Worm (Caenorhabditis elegans): ENCODE data around the gene pgph-3.

The pgph-3 gene

ce11 chrV:5716508-5716907, 47.1 kb downstream of the pgph-3 start, which contains the start of gene K09H11.9:
TSS of gene K09H11.9 (minus strand) at chrV:5716608.
- TF ChIP-seq efl-1 (optimal IDR thresholded peaks at IDR 0.05): no peak
- TF ChIP-seq efl-1 (GFP tag; optimal IDR thresholded peaks at IDR 0.05 in 1 of 2): peak in 1 of 2 experiments; percentile 20
- no peak for TF ChIP-seq blmp-1 (tag; optimal IDR thresholded peaks at IDR 0.05)

ce11 chrV:5713510-5713909, 50.1 kb downstream of the pgph-3 start:
- no peak for TF ChIP-seq nhr-11 (tag; optimal IDR thresholded peaks at IDR 0.05)
- TF ChIP-seq unc-130 (tag; optimal IDR thresholded peaks at IDR 0.05): no peak
- TF ChIP-seq nhr-12 (tag; optimal IDR thresholded peaks at IDR 0.05): no peak
- TF ChIP-seq isw-1 (GFP tag; IDR thresholded peaks at IDR 0.05): no peak
- no peak for TF ChIP-seq mef-2 (tag; optimal IDR thresholded peaks at IDR 0.05)
- no peak for TF ChIP-seq snu-23 (GFP tag; optimal IDR thresholded peaks at IDR 0.05)
- no peak for TF ChIP-seq fkh-8 (tag; optimal IDR thresholded peaks at IDR 0.05)
- TF ChIP-seq egl-27 (tag; optimal IDR thresholded peaks at IDR 0.05): no peak
- no peak for TF ChIP-seq C04F5.9 (tag; optimal IDR thresholded peaks at IDR 0.05)
- TF ChIP-seq lin-13 (GFP tag; optimal IDR thresholded peaks at IDR 0.05): no peak
- no peak for TF ChIP-seq fkh-4 (tag; optimal IDR thresholded peaks at IDR 0.05; ENCODE audit: borderline replicate concordance)
- no peak for TF ChIP-seq dpl-1 (GFP tag; optimal IDR thresholded peaks at IDR 0.05)
- TF ChIP-seq tbx-2 (tag; optimal IDR thresholded peaks at IDR 0.05): no peak
- TF ChIP-seq ztf-4 (tag; optimal IDR thresholded peaks at IDR 0.05): no peak
- TF ChIP-seq ces-1 (GFP tag; optimal IDR thresholded peaks at IDR 0.05): no peak
- TF ChIP-seq zag-1 (tag; optimal IDR thresholded peaks at IDR 0.05): no peak
- TF ChIP-seq lsy-2 (tag; optimal IDR thresholded peaks at IDR 0.05): no peak
- no peak for TF ChIP-seq ceh-82 (tag; optimal IDR thresholded peaks at IDR 0.05)
- no peak for TF ChIP-seq nhr-90 (tag; optimal IDR thresholded peaks at IDR 0.05; ENCODE audit: poor library complexity)

ce11 chrV:5712652-5713051, 51.0 kb downstream of the pgph-3 start, which contains the start of gene gcst-1:
TSS of gene gcst-1 (plus strand) at chrV:5712928.
- TF ChIP-seq mdl-1 (tag; optimal IDR thresholded peaks at IDR 0.05): peak in 1 of 2 experiments; percentile 40
- no peak for TF ChIP-seq tlp-1 (tag; optimal IDR thresholded peaks at IDR 0.05)
- TF ChIP-seq lin-35 (GFP tag; optimal IDR thresholded peaks at IDR 0.05): peak in 1 of 2 experiments; percentile 23
- TF ChIP-seq F16B12.6 (tag; optimal IDR thresholded peaks at IDR 0.05): no peak
- peak; percentile 69 for TF ChIP-seq elt-2 (tag; optimal IDR thresholded peaks at IDR 0.05)
- TF ChIP-seq nhr-71 (tag; optimal IDR thresholded peaks at IDR 0.05): peak; percentile 10
- TF ChIP-seq elt-3 (tag; optimal IDR thresholded peaks at IDR 0.05): peak in 1 of 6 experiments; percentile 38
- no peak for TF ChIP-seq aha-1 (tag; optimal IDR thresholded peaks at IDR 0.05)
- no peak for TF ChIP-seq tbx-2 (tag; optimal IDR thresholded peaks at IDR 0.05)

Data from whole organism, L1 larva.